Fruit fly (Drosophila melanogaster) whole organism, embryonic: ENCODE results near the gene PEK.

Source experiments
- Aef1 ChIP-seq: fragments of 200-800 bp; sonication (Bioruptor generic); IDR thresholded peaks from 3 replicates; pipeline ENCODE4 v1.3.6; 2022; ENCODE audit warnings: missing biosample characterization, missing genetic modification characterization
- Blimp-1 ChIP-seq: fragments of 200-800 bp; sonication (Bioruptor generic); optimal IDR thresholded peaks from 3 replicates; lab custom pipeline; 2018; ENCODE audit warnings: missing biosample characterization, missing genetic modification characterization, mild to moderate bottlenecking, moderate library complexity, missing genetic modification reagents
- CG10209 ChIP-seq: fragments of 200-800 bp; sonication (Bioruptor generic); optimal IDR thresholded peaks from 3 replicates; lab custom pipeline; 2017; ENCODE audit warnings: missing biosample characterization, mild to moderate bottlenecking, missing genetic modification characterization, missing genetic modification reagents
- CG10979 ChIP-seq: fragments of 200-800 bp; sonication (Bioruptor generic); optimal IDR thresholded peaks from 2 replicates; lab custom pipeline; 2018; ENCODE audit warnings: missing biosample characterization, mild to moderate bottlenecking, missing genetic modification characterization, moderate library complexity
- CG11456 ChIP-seq: fragments of 200-800 bp; sonication (Bioruptor generic); IDR thresholded peaks from 3 replicates; pipeline ENCODE4 v1.3.6; 2022; ENCODE audit warnings: missing biosample characterization, missing genetic modification characterization
- CG11560 ChIP-seq: fragments of 200-800 bp; sonication (Bioruptor generic); IDR thresholded peaks from 3 replicates; pipeline ENCODE4 v1.3.6; 2022; ENCODE audit warnings: missing biosample characterization, missing genetic modification characterization
- CG12391 ChIP-seq: fragments of 200-800 bp; sonication (Bioruptor generic); optimal IDR thresholded peaks from 3 replicates; lab custom pipeline; 2018; ENCODE audit warnings: missing biosample characterization, mild to moderate bottlenecking, missing genetic modification characterization, moderate library complexity
- CG12659 ChIP-seq: fragments of 200-800 bp; sonication (Bioruptor generic); optimal IDR thresholded peaks from 3 replicates; lab custom pipeline; 2017; ENCODE audit warnings: mild to moderate bottlenecking, missing biosample characterization, missing genetic modification reagents, missing genetic modification characterization
- CG13123 ChIP-seq: fragments of 200-800 bp; sonication (Bioruptor generic); optimal IDR thresholded peaks from 2 replicates; lab custom pipeline; 2016; ENCODE audit warnings: missing biosample characterization, missing genetic modification characterization
- CG15269 ChIP-seq: fragments of 200-800 bp; sonication (Bioruptor generic); optimal IDR thresholded peaks from 2 replicates; lab custom pipeline; 2018; ENCODE audit warnings: missing biosample characterization, mild to moderate bottlenecking, missing genetic modification characterization, moderate library complexity
- CG1529 ChIP-seq: fragments of 200-800 bp; sonication (Bioruptor generic); optimal IDR thresholded peaks from 3 replicates; lab custom pipeline; 2018; ENCODE audit warnings: missing biosample characterization, missing genetic modification characterization
- CG15696 ChIP-seq: fragments of 200-800 bp; sonication (Bioruptor generic); optimal IDR thresholded peaks from 2 replicates; lab custom pipeline; 2019; ENCODE audit warnings: missing biosample characterization, mild to moderate bottlenecking, missing genetic modification characterization, moderate library complexity
- CG2712 ChIP-seq: fragments of 200-800 bp; optimal IDR thresholded peaks from 3 replicates; lab custom pipeline; 2019; ENCODE audit warnings: missing biosample characterization, mild to moderate bottlenecking, missing genetic modification characterization, moderate library complexity
- CG6654 ChIP-seq: fragments of 200-800 bp; sonication (Bioruptor generic); optimal IDR thresholded peaks from 2 replicates; lab custom pipeline; 2017; ENCODE audit warnings: missing biosample characterization, mild to moderate bottlenecking, missing genetic modification characterization
- CG7372 ChIP-seq: fragments of 200-800 bp; sonication (Bioruptor generic); IDR thresholded peaks from 2 replicates; pipeline ENCODE4 v1.3.6; 2022; ENCODE audit warnings: missing biosample characterization, missing genetic modification characterization
- CG7556 ChIP-seq: fragments of 200-800 bp; sonication (Bioruptor generic); optimal IDR thresholded peaks from 2 replicates; lab custom pipeline; 2017; ENCODE audit warnings: missing biosample characterization, mild to moderate bottlenecking, missing genetic modification characterization
- CG9437 ChIP-seq: fragments of 200-800 bp; sonication (Bioruptor generic); optimal IDR thresholded peaks from 2 replicates; lab custom pipeline; 2018; ENCODE audit warnings: missing biosample characterization, mild to moderate bottlenecking, missing genetic modification characterization
- CHES-1-like ChIP-seq: fragments of 200-800 bp; sonication (Bioruptor generic); optimal IDR thresholded peaks from 2 replicates; lab custom pipeline; 2016; ENCODE audit warnings: missing biosample characterization, missing genetic modification characterization
- CoRest ChIP-seq: fragments of 200-800 bp; sonication (Bioruptor generic); optimal IDR thresholded peaks from 3 replicates; lab custom pipeline; 2018; ENCODE audit warnings: missing biosample characterization, mild to moderate bottlenecking, missing genetic modification characterization, moderate library complexity
- Drgx ChIP-seq: fragments of 200-800 bp; sonication (Bioruptor generic); IDR thresholded peaks from 2 replicates; pipeline ENCODE4 v1.3.6; 2022; ENCODE audit warnings: missing biosample characterization, missing genetic modification characterization
- Fer1 ChIP-seq: fragments of 200-800 bp; sonication (Bioruptor generic); optimal IDR thresholded peaks from 2 replicates; lab custom pipeline; 2017; ENCODE audit warnings: missing biosample characterization, mild to moderate bottlenecking, missing genetic modification characterization
- HHEX ChIP-seq: fragments of 200-800 bp; sonication (Bioruptor generic); optimal IDR thresholded peaks from 3 replicates; lab custom pipeline; 2017; ENCODE audit warnings: missing biosample characterization, mild to moderate bottlenecking, missing genetic modification characterization, missing genetic modification reagents
- HLH4C ChIP-seq: fragments of 200-800 bp; sonication (Bioruptor generic); IDR thresholded peaks from 3 replicates; pipeline ENCODE4 v1.3.6; 2022; ENCODE audit warnings: missing biosample characterization, missing genetic modification characterization; ENCODE audit not compliant: partially characterized antibody
- MTF-1 ChIP-seq: fragments of 200-800 bp; sonication (Bioruptor generic); optimal IDR thresholded peaks from 2 replicates; lab custom pipeline; 2018; ENCODE audit warnings: missing biosample characterization, mild to moderate bottlenecking, missing genetic modification characterization, borderline replicate concordance
- NC2α ChIP-seq: fragments of 200-800 bp; sonication (Bioruptor generic); optimal IDR thresholded peaks from 2 replicates; lab custom pipeline; 2016; ENCODE audit warnings: missing biosample characterization, missing genetic modification characterization
- Neu2 ChIP-seq: fragments of 200-800 bp; sonication (Bioruptor generic); optimal IDR thresholded peaks from 3 replicates; lab custom pipeline; 2016; ENCODE audit warnings: missing biosample characterization, missing genetic modification characterization, borderline replicate concordance
- Optix ChIP-seq: fragments of 200-800 bp; sonication (Bioruptor generic); IDR thresholded peaks from 3 replicates; pipeline ENCODE4 v1.3.6; 2022; ENCODE audit warnings: missing biosample characterization, missing genetic modification characterization
- Usf ChIP-seq: fragments of 200-800 bp; sonication (Bioruptor generic); optimal IDR thresholded peaks from 2 replicates; lab custom pipeline; 2017; ENCODE audit warnings: missing genotype, missing biosample characterization, missing genetic modification characterization
- ab ChIP-seq: fragments of 200-800 bp; sonication (Bioruptor generic); optimal IDR thresholded peaks from 2 replicates; lab custom pipeline; 2016; ENCODE audit warnings: missing biosample characterization, missing genetic modification characterization
- az2 ChIP-seq: fragments of 200-800 bp; sonication (Bioruptor generic); optimal IDR thresholded peaks from 3 replicates; lab custom pipeline; 2016; ENCODE audit warnings: missing biosample characterization, missing genetic modification characterization
- bbx ChIP-seq: fragments of 200-800 bp; sonication (Bioruptor generic); IDR thresholded peaks from 2 replicates; pipeline ENCODE4 v1.3.6; 2022; ENCODE audit warnings: missing biosample characterization, missing genetic modification characterization; ENCODE audit not compliant: partially characterized antibody
- cato ChIP-seq: fragments of 200-800 bp; sonication (Bioruptor generic); optimal IDR thresholded peaks from 2 replicates; lab custom pipeline; 2016; ENCODE audit warnings: missing biosample characterization, missing genetic modification characterization, borderline replicate concordance
- cwo ChIP-seq: fragments of 200-800 bp; sonication (Bioruptor generic); optimal IDR thresholded peaks from 3 replicates; lab custom pipeline; 2017; ENCODE audit warnings: missing biosample characterization, missing genetic modification characterization, mild to moderate bottlenecking, moderate library complexity, missing genetic modification reagents
- esg ChIP-seq: fragments of 200-800 bp; sonication (Bioruptor generic); conservative IDR thresholded peaks from 2 replicates; pipeline ENCODE4 v1.3.6; 2022; ENCODE audit warnings: missing biosample characterization, missing genetic modification characterization
- fd102C ChIP-seq: fragments of 200-800 bp; sonication (Bioruptor generic); optimal IDR thresholded peaks from 2 replicates; lab custom pipeline; 2018; ENCODE audit warnings: missing biosample characterization, mild to moderate bottlenecking, missing genetic modification characterization, moderate library complexity
- fu2 ChIP-seq: fragments of 200-800 bp; sonication (Bioruptor generic); optimal IDR thresholded peaks from 2 replicates; lab custom pipeline; 2016; ENCODE audit warnings: missing biosample characterization, missing genetic modification characterization
- gcm2 ChIP-seq: fragments of 200-800 bp; sonication (Bioruptor generic); optimal IDR thresholded peaks from 2 replicates; lab custom pipeline; 2016; ENCODE audit warnings: missing biosample characterization, missing genetic modification characterization
- insv ChIP-seq, 2 experiments: fragments of 200-800 bp; sonication (Bioruptor generic); optimal IDR thresholded peaks; 3 replicates each; lab custom pipeline; 2016 to 2018; ENCODE audit warnings: missing biosample characterization in 2 of 2, missing genetic modification characterization in 2 of 2
- jing ChIP-seq: fragments of 200-800 bp; sonication (Bioruptor generic); optimal IDR thresholded peaks from 2 replicates; lab custom pipeline; 2018; ENCODE audit warnings: missing biosample characterization, mild to moderate bottlenecking, missing genetic modification characterization
- kay ChIP-seq: fragments of 200-800 bp; sonication (Bioruptor generic); optimal IDR thresholded peaks from 2 replicates; lab custom pipeline; 2016; ENCODE audit warnings: missing biosample characterization, missing genetic modification characterization
- lmd ChIP-seq: fragments of 200-800 bp; sonication (Bioruptor generic); IDR thresholded peaks from 2 replicates; pipeline ENCODE4 v1.3.6; 2022; ENCODE audit warnings: missing biosample characterization, missing genetic modification characterization
- nerfin-2 ChIP-seq: fragments of 200-800 bp; sonication (Bioruptor generic); IDR thresholded peaks from 2 replicates; pipeline ENCODE4 v1.3.6; 2022; ENCODE audit warnings: missing biosample characterization, missing genetic modification characterization; ENCODE audit not compliant: partially characterized antibody
- nmo ChIP-seq: fragments of 200-800 bp; sonication (Bioruptor generic); optimal IDR thresholded peaks from 2 replicates; lab custom pipeline; 2018; ENCODE audit warnings: missing biosample characterization, mild to moderate bottlenecking, missing genetic modification characterization, moderate library complexity
- oc ChIP-seq: fragments of 200-800 bp; sonication (Bioruptor generic); optimal IDR thresholded peaks from 2 replicates; lab custom pipeline; 2018; ENCODE audit warnings: missing biosample characterization, mild to moderate bottlenecking, missing genetic modification characterization, moderate library complexity
- phol ChIP-seq: fragments of 200-800 bp; sonication (Bioruptor generic); optimal IDR thresholded peaks from 3 replicates; lab custom pipeline; 2018; ENCODE audit warnings: missing biosample characterization, mild to moderate bottlenecking, missing genetic modification characterization, moderate library complexity
- pzg ChIP-seq: fragments of 200-800 bp; sonication (Bioruptor generic); optimal IDR thresholded peaks from 3 replicates; lab custom pipeline; 2018; ENCODE audit warnings: missing biosample characterization, mild to moderate bottlenecking, missing genetic modification characterization, moderate library complexity
- sc ChIP-seq, 3 experiments: fragments of >200 bp in 2 of 3; fragments of 200-800 bp in 1 of 3; sonication (Bioruptor generic) in 1 of 3; optimal IDR thresholded peaks; 2 replicates in 2 of 3; 3 replicates in 1 of 3; lab custom pipeline; 2017; ENCODE audit warnings: mild to moderate bottlenecking in 1 of 3, missing biosample characterization in 1 of 3, missing genetic modification characterization in 1 of 3, missing genetic modification reagents in 1 of 3
- slou ChIP-seq: fragments of 200-800 bp; sonication (Bioruptor generic); optimal IDR thresholded peaks from 3 replicates; lab custom pipeline; 2016; ENCODE audit warnings: missing biosample characterization, missing genetic modification characterization
- sqz ChIP-seq: fragments of 200-800 bp; sonication (Bioruptor generic); optimal IDR thresholded peaks from 3 replicates; lab custom pipeline; 2018; ENCODE audit warnings: missing biosample characterization, mild to moderate bottlenecking, missing genetic modification characterization
- wdn ChIP-seq: fragments of 200-800 bp; sonication (Bioruptor generic); IDR thresholded peaks from 2 replicates; pipeline ENCODE4 v1.3.6; 2022; ENCODE audit warnings: missing biosample characterization, missing genetic modification characterization

PEK gene

DNA sequence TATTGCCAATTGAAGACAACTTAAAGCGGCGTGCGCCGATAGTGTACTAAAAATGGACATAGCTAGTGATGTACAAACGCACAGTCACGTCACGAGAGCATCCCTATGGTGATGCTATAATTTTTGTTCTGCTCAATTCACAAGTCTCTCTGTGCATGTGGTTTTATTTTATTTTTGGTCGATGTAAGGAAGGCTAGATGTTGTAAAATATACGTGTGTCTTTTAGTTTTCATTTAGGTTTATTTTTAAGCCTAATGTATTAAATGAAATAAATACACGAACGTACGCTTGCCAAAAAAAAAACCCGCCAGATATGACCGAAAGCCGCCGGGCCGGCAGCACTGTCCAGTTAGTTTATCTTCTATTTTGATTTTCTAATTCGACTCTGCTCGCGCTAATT, 10.0 kb upstream of the PEK start, which contains the start of the genes CG45100, HDAC3 and Hcs (continued):
- TF ChIP-seq Aef1 (GFP tag; lab: Robert Waterston, UW) (peak; percentile 44; the same call in 2 of the 3 replicates), sqz (GFP tag; lab: Kevin White, UChicago) (no peak), jing (no peak), wdn (no peak), cato (GFP tag; lab: Kevin White, UChicago) (no peak), cwo (GFP tag; lab: Kevin White, UChicago) (no peak), sc (optimal IDR thresholded peaks at IDR 0.05; lab: Kevin White, UChicago) (no peak), sc (GFP tag; optimal IDR thresholded peaks at IDR 0.05; lab: Kevin White, UChicago) (no peak), Usf (no peak), HHEX (GFP tag; lab: Kevin White, UChicago) (no peak), nerfin-2 (peak; percentile 77), CG10979 (tag; lab: Kevin White, UChicago) (peak; percentile 35), ab (no peak), CG15696 (tag; lab: Kevin White, UChicago) (peak; percentile 45), CG10209 (GFP tag; lab: Kevin White, UChicago) (no peak), slou (GFP tag; lab: Kevin White, UChicago) (no peak), phol (tag; lab: Kevin White, UChicago) (peak; percentile 78), CG1529 (GFP tag; lab: Kevin White, UChicago) (no peak), CG12391 (tag; lab: Kevin White, UChicago) (peak; percentile 58), NC2α (GFP tag; lab: Kevin White, UChicago) (no peak), Blimp-1 (GFP tag; lab: Kevin White, UChicago) (no peak), CG13123 (GFP tag; lab: Kevin White, UChicago) (no peak), Fer1 (GFP tag; lab: Kevin White, UChicago) (peak; percentile 53), CoRest (tag; lab: Kevin White, UChicago) (no peak), lmd (no peak), CG11456 (GFP tag; lab: Robert Waterston, UW) (peak; percentile 59; the same call in 2 of the 3 replicates), CG9437 (no peak), CG7556 (GFP tag; lab: Kevin White, UChicago) (no peak), pzg (GFP tag; lab: Kevin White, UChicago) (peak; percentile 59), Neu2 (GFP tag; lab: Kevin White, UChicago) (no peak), bbx (GFP tag; lab: Robert Waterston, UW) (peak; percentile 75), HLH4C (GFP tag; lab: Robert Waterston, UW) (peak; percentile 80), Optix (GFP tag; lab: Robert Waterston, UW) (no peak), CG2712 (tag; lab: Kevin White, UChicago) (no peak), gcm2 (GFP tag; lab: Kevin White, UChicago) (no peak), az2 (GFP tag; lab: Kevin White, UChicago) (peak; percentile 11), insv (GFP tag; optimal IDR thresholded peaks at IDR 0.05; lab: Kevin White, UChicago) (peak; percentile 67 to 97), Drgx (GFP tag; lab: Robert Waterston, UW) (no peak), esg (GFP tag; lab: Robert Waterston, UW) (no peak), fu2 (GFP tag; lab: Kevin White, UChicago) (peak; percentile 60), kay (GFP tag; lab: Kevin White, UChicago) (no peak), fd102C (no peak), oc (tag; lab: Kevin White, UChicago) (no peak), CG15269 (tag; lab: Kevin White, UChicago) (no peak), CG7372 (no peak; the same call in 1 of the 2 replicates), CG12659 (GFP tag; lab: Kevin White, UChicago) (peak; percentile 43), CG11560 (tag; lab: Robert Waterston, UW) (no peak), MTF-1 (GFP tag; lab: Kevin White, UChicago) (no peak), CG6654 (GFP tag; lab: Kevin White, UChicago) (no peak), nmo (GFP tag; lab: Kevin White, UChicago) (peak; percentile 76), CHES-1-like (GFP tag; lab: Kevin White, UChicago) (peak; percentile 77)
